Fruit fly (Drosophila melanogaster) Kc167 (cell line): ENCODE data around the gene CG43725.

Experiments used
- Sin3A ChIP-seq: fragments of >200 bp; optimal IDR thresholded peaks from 2 replicates; lab custom pipeline; 2018; ENCODE audit warnings: missing external identifiers
- psq ChIP-seq: fragments of >200 bp; optimal IDR thresholded peaks from 2 replicates; lab custom pipeline; 2017; ENCODE audit warnings: missing external identifiers
- ttk ChIP-seq: sonication (Bioruptor generic); optimal IDR thresholded peaks from 2 replicates; lab custom pipeline; 2017; ENCODE audit warnings: missing external identifiers

DNA sequence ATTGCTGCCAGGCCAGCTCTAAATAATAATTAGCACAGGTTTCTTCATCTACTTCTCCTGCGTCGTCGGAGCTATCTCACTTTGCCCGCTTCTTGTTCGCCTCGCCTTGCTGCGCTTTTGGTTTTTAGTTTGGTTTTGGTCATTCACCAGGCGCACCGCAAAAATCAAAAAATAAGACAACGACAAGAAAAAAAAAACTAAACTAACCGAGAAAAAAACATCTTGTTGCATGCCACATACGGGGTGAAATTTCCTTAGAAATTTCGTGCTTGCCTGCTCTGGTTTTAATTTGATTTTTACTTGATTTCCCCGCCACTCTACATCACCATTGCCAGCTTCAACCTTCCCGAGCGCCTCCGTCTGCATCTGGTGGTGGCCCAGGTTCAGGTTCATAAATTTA, 33.5 kb upstream of the CG43725 start:
- no peak for TF ChIP-seq Sin3A
- TF ChIP-seq ttk (lab: Kevin White, UChicago): no peak
- no peak for TF ChIP-seq psq (lab: Kevin White, UChicago)
